Fruit fly (Drosophila melanogaster): ENCODE measurements around the gene gudu.

Gene gudu

dm6 chr2L:7436492-7437324, 48.4 kb downstream of the gudu start (continued):
- TF ChIP-seq CG10959 (GFP tag; IDR thresholded peaks at IDR 0.05) (no peak), NK7.1 (GFP tag; optimal IDR thresholded peaks at IDR 0.05) (peak; percentile 57), CG13287 (GFP tag; IDR thresholded peaks at IDR 0.05; ENCODE audit: partially characterized antibody) (no peak), MBD-R2 (GFP tag; IDR thresholded peaks at IDR 0.05) (peak; percentile 60; the same call in 1 of the 2 replicates), Abd-B (GFP tag; optimal IDR thresholded peaks at IDR 0.05) (peak; percentile 5), ttk (GFP tag; IDR thresholded peaks at IDR 0.05) (peak; percentile 31; the same call in 1 of the 2 replicates), CG15479 (GFP tag; optimal IDR thresholded peaks at IDR 0.05) (no peak), Dek (tag; optimal IDR thresholded peaks at IDR 0.05) (peak; percentile 81), tll (GFP tag; optimal IDR thresholded peaks at IDR 0.05) (no peak), Drgx (GFP tag; IDR thresholded peaks at IDR 0.05) (no peak; the same call in 1 of the 2 replicates), insv (GFP tag; optimal IDR thresholded peaks at IDR 0.05) (peak in 1 of 2 experiments; percentile 49), CG3838 (GFP tag; optimal IDR thresholded peaks at IDR 0.05) (peak; percentile 74), Antp (GFP tag; optimal IDR thresholded peaks at IDR 0.05) (peak; percentile 56), slbo (GFP tag; IDR thresholded peaks at IDR 0.05) (peak; percentile 82), CG12299 (tag; optimal IDR thresholded peaks at IDR 0.05) (no peak), CG9437 (GFP tag; optimal IDR thresholded peaks at IDR 0.05) (no peak), Hmr (GFP tag; optimal IDR thresholded peaks at IDR 0.05) (peak; percentile 89), amos (GFP tag; IDR thresholded peaks at IDR 0.05; ENCODE audit: partially characterized antibody) (no peak), en (GFP tag; optimal IDR thresholded peaks at IDR 0.05) (peak; percentile 11), Rfx (GFP tag; IDR thresholded peaks at IDR 0.05) (peak; percentile 85), chinmo (GFP tag; IDR thresholded peaks at IDR 0.05; ENCODE audit: partially characterized antibody) (no peak), HLH4C (GFP tag; IDR thresholded peaks at IDR 0.05; ENCODE audit: partially characterized antibody) (no peak), nau (GFP tag; optimal IDR thresholded peaks at IDR 0.05) (peak; percentile 80), stc (GFP tag; IDR thresholded peaks at IDR 0.05) (peak; percentile 42; the same call in 1 of the 2 replicates), CG11398 (GFP tag; optimal IDR thresholded peaks at IDR 0.05) (peak; percentile 70), fd96Cb (tag; optimal IDR thresholded peaks at IDR 0.05) (no peak), CG8089 (GFP tag; optimal IDR thresholded peaks at IDR 0.05) (peak; percentile 54), CG11085 (GFP tag; IDR thresholded peaks at IDR 0.05) (peak; percentile 76), oc (tag; optimal IDR thresholded peaks at IDR 0.05) (peak; percentile 77), CG2712 (tag; optimal IDR thresholded peaks at IDR 0.05) (no peak), CG32772 (GFP tag; IDR thresholded peaks at IDR 0.05) (0 out of 2 replicates have a peak, but pooled peaks have one; percentile 7), knrl (GFP tag; IDR thresholded peaks at IDR 0.05; ENCODE audit: partially characterized antibody) (no peak), CG1602 (GFP tag; optimal IDR thresholded peaks at IDR 0.05) (peak; percentile 36), CG13424 (tag; optimal IDR thresholded peaks at IDR 0.05) (peak; percentile 61), CG1647 (GFP tag; optimal IDR thresholded peaks at IDR 0.05) (peak; percentile 83), Sin3A (optimal IDR thresholded peaks at IDR 0.05) (no peak), CG11247 (GFP tag; IDR thresholded peaks at IDR 0.05) (peak; percentile 85), Hsf (GFP tag; optimal IDR thresholded peaks at IDR 0.05) (peak; percentile 28), sc (optimal IDR thresholded peaks at IDR 0.05) (no peak), sc (GFP tag; optimal IDR thresholded peaks at IDR 0.05) (peak; percentile 38), corto (GFP tag; optimal IDR thresholded peaks at IDR 0.05) (no peak), Doc2 (GFP tag; IDR thresholded peaks at IDR 0.05) (no peak), Med (GFP tag) (peak; percentile 97), Mad (GFP tag; optimal IDR thresholded peaks at IDR 0.05) (peak; percentile 53), Gsc (GFP tag; IDR thresholded peaks at IDR 0.05) (no peak), H2.0 (GFP tag; IDR thresholded peaks at IDR 0.05) (peak; percentile 62), CG2202 (tag; optimal IDR thresholded peaks at IDR 0.05) (no peak), ase (GFP tag; IDR thresholded peaks at IDR 0.05) (peak; percentile 72; the same call in 2 of the 3 replicates), Hand (GFP tag; optimal IDR thresholded peaks at IDR 0.05) (peak; percentile 9)

Measured in whole organism, embryonic.